Fruit fly (Drosophila melanogaster): ENCODE results near the gene CG13995.

The CG13995 gene

dm6 chr2L:6080329-6080728 lies 26.2 kb downstream of the CG13995 start:
- TF ChIP-seq fd96Ca (GFP tag; IDR thresholded peaks at IDR 0.05) (0 out of 3 replicates have a peak, but pooled peaks have one; percentile 23), CG4496 (GFP tag; IDR thresholded peaks at IDR 0.05) (0 out of 3 replicates have a peak, but pooled peaks have one; percentile 38), CG17806 (tag; optimal IDR thresholded peaks at IDR 0.05) (no peak), CG14655 (GFP tag; optimal IDR thresholded peaks at IDR 0.05) (no peak)

dm6 chr2L:6081134-6081832 lies 27.2 kb downstream of the CG13995 start:
- peak; percentile 42; the same call in 1 of the 3 replicates for TF ChIP-seq CG4496 (GFP tag; IDR thresholded peaks at IDR 0.05)
- peak; percentile 60 for TF ChIP-seq EcR (GFP tag; optimal IDR thresholded peaks at IDR 0.05)
- TF ChIP-seq Snoo (tag; optimal IDR thresholded peaks at IDR 0.05), result peak; percentile 30
- TF ChIP-seq gl (tag; optimal IDR thresholded peaks at IDR 0.05), result no peak

dm6 chr2L:6082157-6082645 lies 28.1 kb downstream of the CG13995 start, which contains the start of gene Kr-h1:
Gene Kr-h1, plus strand, starts transcription at chr2L:6082603.
- TF ChIP-seq Snoo (tag; optimal IDR thresholded peaks at IDR 0.05) (no peak), EcR (GFP tag; optimal IDR thresholded peaks at IDR 0.05) (no peak), D1 (tag; optimal IDR thresholded peaks at IDR 0.05) (no peak), Ets98B (GFP tag; IDR thresholded peaks at IDR 0.05) (no peak), CG13204 (GFP tag; optimal IDR thresholded peaks at IDR 0.05) (no peak), CG32121 (GFP tag; IDR thresholded peaks at IDR 0.05) (no peak), CG14655 (GFP tag; optimal IDR thresholded peaks at IDR 0.05) (no peak), CG17806 (tag; optimal IDR thresholded peaks at IDR 0.05) (no peak), CG34367 (tag; optimal IDR thresholded peaks at IDR 0.05) (no peak), CG12605 (GFP tag; IDR thresholded peaks at IDR 0.05) (no peak), CG15710 (tag; optimal IDR thresholded peaks at IDR 0.05) (no peak), CG4496 (GFP tag; IDR thresholded peaks at IDR 0.05) (no peak), CG9948 (tag; optimal IDR thresholded peaks at IDR 0.05) (no peak), CG8301 (tag; optimal IDR thresholded peaks at IDR 0.05) (no peak), rn (GFP tag; IDR thresholded peaks at IDR 0.05) (no peak), fd96Ca (GFP tag; IDR thresholded peaks at IDR 0.05) (no peak), CG8159 (tag; optimal IDR thresholded peaks at IDR 0.05) (no peak), Pif1B (GFP tag; optimal IDR thresholded peaks at IDR 0.05) (no peak), Pif1A (GFP tag; optimal IDR thresholded peaks at IDR 0.05) (no peak), CG10348 (GFP tag; IDR thresholded peaks at IDR 0.05) (no peak)

dm6 chr2L:6082936-6083627 lies 29.0 kb downstream of the CG13995 start:
- TF ChIP-seq gl (tag; optimal IDR thresholded peaks at IDR 0.05) (no peak), CG13204 (GFP tag; optimal IDR thresholded peaks at IDR 0.05) (no peak), Ets98B (GFP tag; IDR thresholded peaks at IDR 0.05) (no peak; the same call in 1 of the 2 replicates), CG10348 (GFP tag; IDR thresholded peaks at IDR 0.05) (no peak), rn (GFP tag; IDR thresholded peaks at IDR 0.05) (no peak), CG14655 (GFP tag; optimal IDR thresholded peaks at IDR 0.05) (no peak), EcR (GFP tag; optimal IDR thresholded peaks at IDR 0.05) (no peak), Snoo (tag; optimal IDR thresholded peaks at IDR 0.05) (no peak), CG34367 (tag; optimal IDR thresholded peaks at IDR 0.05) (no peak), Pif1B (GFP tag; optimal IDR thresholded peaks at IDR 0.05) (no peak), CG17806 (tag; optimal IDR thresholded peaks at IDR 0.05) (no peak), Pif1A (GFP tag; optimal IDR thresholded peaks at IDR 0.05) (no peak), CG8301 (tag; optimal IDR thresholded peaks at IDR 0.05) (no peak), CG8159 (tag; optimal IDR thresholded peaks at IDR 0.05) (no peak), D1 (tag; optimal IDR thresholded peaks at IDR 0.05) (no peak)

dm6 chr2L:6084694-6085093 lies 30.6 kb downstream of the CG13995 start:
- TF ChIP-seq D1 (tag; optimal IDR thresholded peaks at IDR 0.05) (no peak), CG10348 (GFP tag; IDR thresholded peaks at IDR 0.05) (no peak), CG17806 (tag; optimal IDR thresholded peaks at IDR 0.05) (no peak), Pif1A (GFP tag; optimal IDR thresholded peaks at IDR 0.05) (no peak), CG14655 (GFP tag; optimal IDR thresholded peaks at IDR 0.05) (no peak), Ets98B (GFP tag; IDR thresholded peaks at IDR 0.05) (no peak), Pif1B (GFP tag; optimal IDR thresholded peaks at IDR 0.05) (no peak), CG4496 (GFP tag; IDR thresholded peaks at IDR 0.05) (no peak), CG13204 (GFP tag; optimal IDR thresholded peaks at IDR 0.05) (no peak), EcR (GFP tag; optimal IDR thresholded peaks at IDR 0.05) (no peak), gl (tag; optimal IDR thresholded peaks at IDR 0.05) (no peak), CG34367 (tag; optimal IDR thresholded peaks at IDR 0.05) (no peak), CG15710 (tag; optimal IDR thresholded peaks at IDR 0.05) (no peak), CG12605 (GFP tag; IDR thresholded peaks at IDR 0.05) (no peak), CG8159 (tag; optimal IDR thresholded peaks at IDR 0.05) (no peak), fd96Ca (GFP tag; IDR thresholded peaks at IDR 0.05) (no peak), CG8301 (tag; optimal IDR thresholded peaks at IDR 0.05) (no peak)

- TF ChIP-seq CG17806 (tag; optimal IDR thresholded peaks at IDR 0.05), result no peak
- TF ChIP-seq Pif1A (GFP tag; optimal IDR thresholded peaks at IDR 0.05), result no peak
- TF ChIP-seq D1 (tag; optimal IDR thresholded peaks at IDR 0.05), result no peak
- TF ChIP-seq CG14655 (GFP tag; optimal IDR thresholded peaks at IDR 0.05), result no peak
- no peak for TF ChIP-seq CG15710 (tag; optimal IDR thresholded peaks at IDR 0.05)
- TF ChIP-seq CG9948 (tag; optimal IDR thresholded peaks at IDR 0.05), result no peak
- TF ChIP-seq Snoo (tag; optimal IDR thresholded peaks at IDR 0.05), result no peak
- TF ChIP-seq rn (GFP tag; IDR thresholded peaks at IDR 0.05), result no peak
- no peak for TF ChIP-seq EcR (GFP tag; optimal IDR thresholded peaks at IDR 0.05)
- no peak for TF ChIP-seq CG12605 (GFP tag; IDR thresholded peaks at IDR 0.05)
- no peak for TF ChIP-seq Ets98B (GFP tag; IDR thresholded peaks at IDR 0.05)
These were observed 31.7 kb downstream of the CG13995 start for dm6 chr2L:6085733-6086317.
